Worm (Caenorhabditis elegans) whole organism, late embryonic: ENCODE data around the gene let-92.

ENCODE experiments used
- K02D7.2 ChIP-seq: sonication (generic microtip); optimal IDR thresholded peaks from 2 replicates; lab custom pipeline; 2017; ENCODE audit warnings: mild to moderate bottlenecking, missing genetic modification characterization, missing compliant biosample characterization
- K09A11.1 ChIP-seq: sonication (generic microtip); optimal IDR thresholded peaks from 2 replicates; lab custom pipeline; 2017; ENCODE audit warnings: antibody characterized with exemption, mild to moderate bottlenecking, missing genetic modification characterization, missing compliant biosample characterization; ENCODE audit not compliant: insufficient read depth
- Y22D7AL.16 ChIP-seq: sonication (generic microtip); optimal IDR thresholded peaks from 2 replicates; lab custom pipeline; 2016; ENCODE audit warnings: missing genetic modification characterization, missing compliant biosample characterization
- ceh-14 ChIP-seq: sonication (generic microtip); optimal IDR thresholded peaks from 2 replicates; lab custom pipeline; 2016; ENCODE audit warnings: missing genotype, missing genetic modification characterization, missing compliant biosample characterization
- ceh-18 ChIP-seq: sonication (generic microtip); optimal IDR thresholded peaks from 2 replicates; lab custom pipeline; 2016; ENCODE audit warnings: missing genetic modification characterization, missing compliant biosample characterization
- ceh-34 ChIP-seq: sonication (generic microtip); optimal IDR thresholded peaks from 2 replicates; lab custom pipeline; 2016; ENCODE audit warnings: mild to moderate bottlenecking, missing genetic modification characterization, missing compliant biosample characterization
- ceh-48 ChIP-seq: sonication (generic microtip); optimal IDR thresholded peaks from 2 replicates; lab custom pipeline; 2016; ENCODE audit warnings: missing genetic modification characterization, inconsistent platforms, missing compliant biosample characterization
- dmd-4 ChIP-seq: sonication (generic microtip); optimal IDR thresholded peaks from 2 replicates; lab custom pipeline; 2016; ENCODE audit warnings: borderline replicate concordance, missing genetic modification characterization, missing compliant biosample characterization
- elt-2 ChIP-seq: sonication (generic microtip); optimal IDR thresholded peaks from 2 replicates; lab custom pipeline; 2016; ENCODE audit warnings: missing genetic modification reagents, missing genetic modification characterization, missing compliant biosample characterization
- ets-4 ChIP-seq: sonication (generic microtip); optimal IDR thresholded peaks from 2 replicates; lab custom pipeline; 2016; ENCODE audit warnings: missing genetic modification characterization, missing compliant biosample characterization
- fax-1 ChIP-seq: sonication (generic microtip); optimal IDR thresholded peaks from 2 replicates; lab custom pipeline; 2016; ENCODE audit warnings: missing genotype, missing genetic modification characterization, missing compliant biosample characterization
- gmeb-2 ChIP-seq: sonication (generic microtip); optimal IDR thresholded peaks from 2 replicates; lab custom pipeline; 2016; ENCODE audit warnings: missing genetic modification characterization, inconsistent platforms, missing compliant biosample characterization
- hlh-15 ChIP-seq: sonication (generic microtip); optimal IDR thresholded peaks from 2 replicates; lab custom pipeline; 2016; ENCODE audit warnings: missing genetic modification characterization, missing compliant biosample characterization
- hlh-8 ChIP-seq: sonication (generic microtip); optimal IDR thresholded peaks from 2 replicates; lab custom pipeline; 2016; ENCODE audit warnings: missing genotype, missing genetic modification characterization, missing compliant biosample characterization
- madf-2 ChIP-seq: sonication (generic microtip); optimal IDR thresholded peaks from 2 replicates; lab custom pipeline; 2017; ENCODE audit warnings: missing genetic modification characterization, missing compliant biosample characterization
- nhr-232 ChIP-seq: sonication (generic microtip); optimal IDR thresholded peaks from 2 replicates; lab custom pipeline; 2016; ENCODE audit warnings: missing genetic modification characterization, missing compliant biosample characterization
- odd-2 ChIP-seq: sonication (generic microtip); optimal IDR thresholded peaks from 2 replicates; lab custom pipeline; 2017; ENCODE audit warnings: antibody characterized with exemption, mild to moderate bottlenecking, missing genetic modification characterization, missing compliant biosample characterization
- pag-3 ChIP-seq: sonication (generic microtip); optimal IDR thresholded peaks from 2 replicates; lab custom pipeline; 2016; ENCODE audit warnings: missing compliant biosample characterization, missing genetic modification characterization, borderline replicate concordance
- pat-9 ChIP-seq: fragments of 200-800 bp; sonication (Bioruptor generic); optimal IDR thresholded peaks from 2 replicates; lab custom pipeline; 2018; ENCODE audit warnings: mild to moderate bottlenecking, missing genetic modification characterization, moderate library complexity, missing compliant biosample characterization
- pax-1 ChIP-seq: fragments of 150-350 bp; optimal IDR thresholded peaks from 2 replicates; lab custom pipeline; 2014; ENCODE audit warnings: missing biosample characterization, missing genetic modification characterization
- pha-2 ChIP-seq: sonication (generic microtip); optimal IDR thresholded peaks from 2 replicates; lab custom pipeline; 2017; ENCODE audit warnings: mild to moderate bottlenecking, missing genetic modification characterization, missing compliant biosample characterization
- pha-4 ChIP-seq: fragments of 150-350 bp; optimal IDR thresholded peaks from 2 replicates; lab custom pipeline; 2018; ENCODE audit warnings: missing biosample characterization, missing genetic modification reagents, missing genetic modification characterization
- pqm-1 ChIP-seq: sonication (generic microtip); optimal IDR thresholded peaks from 2 replicates; lab custom pipeline; 2016; ENCODE audit warnings: missing genetic modification characterization, missing compliant biosample characterization
- pros-1 ChIP-seq: fragments of 150-350 bp; optimal IDR thresholded peaks from 2 replicates; lab custom pipeline; 2014; ENCODE audit warnings: missing biosample characterization, missing genetic modification reagents, missing genetic modification characterization
- sdc-2 ChIP-seq: sonication (generic microtip); optimal IDR thresholded peaks from 2 replicates; lab custom pipeline; 2016; ENCODE audit warnings: missing genotype, missing genetic modification characterization, missing compliant biosample characterization
- sox-4 ChIP-seq: sonication (generic microtip); optimal IDR thresholded peaks from 2 replicates; lab custom pipeline; 2017; ENCODE audit warnings: mild to moderate bottlenecking, missing genetic modification characterization, inconsistent platforms, missing compliant biosample characterization
- unc-55 ChIP-seq: sonication (generic microtip); optimal IDR thresholded peaks from 2 replicates; lab custom pipeline; 2017; ENCODE audit warnings: missing biosample characterization, missing genetic modification reagents, missing genetic modification characterization

Gene let-92

DNA sequence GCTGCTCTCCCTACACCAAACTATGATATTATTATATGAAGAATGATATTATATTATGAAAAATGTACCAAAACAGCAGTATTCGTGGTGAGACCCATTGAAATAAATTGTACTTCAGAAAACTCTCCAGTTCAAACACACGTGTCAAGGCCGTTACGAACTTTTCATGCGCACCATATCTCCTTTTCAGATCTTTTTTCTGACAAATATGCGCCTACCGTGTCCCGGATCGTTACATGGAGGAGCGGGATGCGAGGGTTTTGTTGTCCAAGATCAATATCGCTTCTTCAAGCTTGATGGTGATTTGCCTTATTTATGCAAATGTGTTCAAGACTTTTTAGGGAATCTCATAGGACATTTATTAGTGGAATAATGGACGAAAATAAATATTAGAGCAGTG is 45.4 kb downstream of the let-92 start:
- no peak for TF ChIP-seq Y22D7AL.16 (tag; lab: Kevin White, UChicago)
- no peak for TF ChIP-seq ceh-18
- no peak for TF ChIP-seq hlh-15 (tag; lab: Kevin White, UChicago)
- TF ChIP-seq pax-1 (tag; lab: Kevin White, UChicago), result no peak
- TF ChIP-seq sdc-2, result no peak
- no peak for TF ChIP-seq ceh-34 (tag; lab: Kevin White, UChicago)
- no peak for TF ChIP-seq sox-4 (tag; lab: Kevin White, UChicago)
- no peak for TF ChIP-seq nhr-232
- TF ChIP-seq K02D7.2, result no peak
- no peak for TF ChIP-seq pha-2 (tag; lab: Kevin White, UChicago)

DNA sequence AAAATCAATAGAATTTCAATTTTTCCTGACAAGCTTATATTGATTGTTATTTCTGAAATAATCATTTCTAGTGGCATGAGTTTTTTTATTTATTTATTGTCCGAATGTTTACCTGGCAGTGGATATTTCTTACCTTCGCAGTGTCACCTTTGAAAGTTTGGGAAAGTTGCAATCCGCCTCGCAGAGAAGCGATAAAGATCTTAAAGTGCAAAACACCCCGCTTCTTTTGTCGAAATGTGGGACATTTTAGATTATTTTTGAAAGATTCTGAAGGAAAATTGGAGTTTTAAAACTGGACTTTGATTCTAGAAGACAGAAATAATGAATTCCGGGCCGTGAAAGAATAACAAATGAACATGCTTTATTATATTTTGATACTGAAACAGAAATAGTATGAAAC is 50.5 kb downstream of the let-92 start:
- TF ChIP-seq K09A11.1 (no peak), dmd-4 (no peak), pha-4 (tag; lab: Kevin White, UChicago) (no peak), odd-2 (no peak), pqm-1 (tag; lab: Kevin White, UChicago) (no peak), ets-4 (no peak), elt-2 (tag; lab: Kevin White, UChicago) (no peak), pros-1 (tag; lab: Kevin White, UChicago) (no peak), ceh-14 (tag; lab: Kevin White, UChicago) (no peak), pha-2 (tag; lab: Kevin White, UChicago) (no peak), ceh-48 (tag; lab: Kevin White, UChicago) (no peak), gmeb-2 (tag; lab: Kevin White, UChicago) (no peak), madf-2 (tag; lab: Kevin White, UChicago) (no peak), pat-9 (tag; lab: Kevin White, UChicago) (no peak), pag-3 (no peak), fax-1 (tag; lab: Kevin White, UChicago) (no peak), hlh-15 (tag; lab: Kevin White, UChicago) (no peak), hlh-8 (tag; lab: Kevin White, UChicago) (no peak), unc-55 (GFP tag; lab: Kevin White, UChicago) (no peak)
